Fruit fly (Drosophila melanogaster) whole organism, embryonic: ENCODE data around the gene CG34303.

Experiments used
- CG10274 ChIP-seq: fragments of 200-800 bp; sonication (Bioruptor generic); optimal IDR thresholded peaks from 3 replicates; lab custom pipeline; 2017; ENCODE audit warnings: missing biosample characterization, mild to moderate bottlenecking, missing genetic modification characterization
- CG10565 ChIP-seq: fragments of 200-800 bp; sonication (Bioruptor generic); optimal IDR thresholded peaks from 3 replicates; lab custom pipeline; 2016; ENCODE audit warnings: missing biosample characterization, mild to moderate bottlenecking, missing genetic modification characterization
- CG10959 ChIP-seq: fragments of 200-800 bp; sonication (Bioruptor generic); IDR thresholded peaks from 2 replicates; pipeline ENCODE4 v1.3.6; 2022; ENCODE audit warnings: missing biosample characterization, missing genetic modification characterization
- CG12219 ChIP-seq: fragments of 200-800 bp; sonication (Bioruptor generic); optimal IDR thresholded peaks from 3 replicates; lab custom pipeline; 2018; ENCODE audit warnings: missing biosample characterization, mild to moderate bottlenecking, missing genetic modification characterization
- CG1233 ChIP-seq: fragments of 200-800 bp; sonication (Bioruptor generic); optimal IDR thresholded peaks from 4 replicates; lab custom pipeline; 2018; ENCODE audit warnings: missing biosample characterization, mild to moderate bottlenecking, missing genetic modification characterization
- CG12942 ChIP-seq: fragments of 200-800 bp; sonication (Bioruptor generic); optimal IDR thresholded peaks from 3 replicates; lab custom pipeline; 2016; ENCODE audit warnings: missing biosample characterization, missing genetic modification characterization
- CG13424 ChIP-seq: fragments of 200-800 bp; sonication (Bioruptor generic); optimal IDR thresholded peaks from 2 replicates; lab custom pipeline; 2019; ENCODE audit warnings: missing biosample characterization, mild to moderate bottlenecking, missing genetic modification characterization, moderate library complexity
- CG14050 ChIP-seq: fragments of 200-800 bp; sonication (Bioruptor generic); IDR thresholded peaks from 3 replicates; pipeline ENCODE4 v1.3.6; 2022; ENCODE audit warnings: missing biosample characterization, missing genetic modification characterization
- CG14441 ChIP-seq: fragments of 200-800 bp; sonication (Bioruptor generic); IDR thresholded peaks from 2 replicates; pipeline ENCODE4 v1.3.6; 2022; ENCODE audit warnings: missing biosample characterization, missing genetic modification characterization
- CG1647 ChIP-seq: fragments of 200-800 bp; sonication (Bioruptor generic); optimal IDR thresholded peaks from 3 replicates; lab custom pipeline; 2016; ENCODE audit warnings: missing biosample characterization, missing genetic modification characterization
- CG17568 ChIP-seq: fragments of 200-800 bp; sonication (Bioruptor generic); optimal IDR thresholded peaks from 2 replicates; lab custom pipeline; 2018; ENCODE audit warnings: missing biosample characterization, mild to moderate bottlenecking, missing genetic modification characterization, moderate library complexity
- CG2199 ChIP-seq: fragments of 200-800 bp; sonication (Bioruptor generic); IDR thresholded peaks from 3 replicates; pipeline ENCODE4 v1.3.6; 2022; ENCODE audit warnings: missing biosample characterization, missing genetic modification characterization
- CG32767 ChIP-seq: fragments of 200-800 bp; sonication (Bioruptor generic); IDR thresholded peaks from 2 replicates; pipeline ENCODE4 v1.3.6; 2022; ENCODE audit warnings: missing biosample characterization, missing genetic modification characterization
- CG34224 ChIP-seq: fragments of 200-800 bp; sonication (Bioruptor generic); IDR thresholded peaks from 3 replicates; pipeline ENCODE4 v1.3.6; 2022; ENCODE audit warnings: missing biosample characterization, missing genetic modification characterization; ENCODE audit not compliant: partially characterized antibody
- CG4328 ChIP-seq: fragments of 200-800 bp; sonication (Bioruptor generic); optimal IDR thresholded peaks from 3 replicates; lab custom pipeline; 2017; ENCODE audit warnings: missing biosample characterization, missing genetic modification reagents, missing genetic modification characterization
- CG4360 ChIP-seq: fragments of 200-800 bp; sonication (Bioruptor generic); IDR thresholded peaks from 2 replicates; pipeline ENCODE4 v1.3.6; 2022; ENCODE audit warnings: missing biosample characterization, missing genetic modification characterization
- CG4424 ChIP-seq: fragments of 200-800 bp; sonication (Bioruptor generic); optimal IDR thresholded peaks from 3 replicates; lab custom pipeline; 2016; ENCODE audit warnings: missing biosample characterization, missing genetic modification characterization
- CG6813 ChIP-seq: fragments of 200-800 bp; sonication (Bioruptor generic); optimal IDR thresholded peaks from 2 replicates; lab custom pipeline; 2017; ENCODE audit warnings: missing biosample characterization, missing genetic modification characterization, mild to moderate bottlenecking, moderate library complexity, missing genetic modification reagents
- CG8089 ChIP-seq: fragments of 200-800 bp; sonication (Bioruptor generic); optimal IDR thresholded peaks from 3 replicates; lab custom pipeline; 2016; ENCODE audit warnings: missing biosample characterization, missing genetic modification characterization
- CG9609 ChIP-seq: fragments of 200-800 bp; sonication (Bioruptor generic); optimal IDR thresholded peaks from 3 replicates; lab custom pipeline; 2016; ENCODE audit warnings: missing biosample characterization, missing genetic modification characterization
- Dll ChIP-seq: fragments of 200-800 bp; sonication (Bioruptor generic); IDR thresholded peaks from 4 replicates; pipeline ENCODE4 v1.3.6; 2022; ENCODE audit warnings: missing biosample characterization, missing genetic modification characterization; ENCODE audit not compliant: partially characterized antibody
- Ets97D ChIP-seq: fragments of 200-800 bp; sonication (Bioruptor generic); optimal IDR thresholded peaks from 3 replicates; lab custom pipeline; 2016; ENCODE audit warnings: missing biosample characterization, missing genetic modification characterization
- Fer3 ChIP-seq: fragments of 200-800 bp; sonication (Bioruptor generic); optimal IDR thresholded peaks from 2 replicates; lab custom pipeline; 2018; ENCODE audit warnings: missing biosample characterization, mild to moderate bottlenecking, missing genetic modification characterization, moderate library complexity
- HHEX ChIP-seq: fragments of 200-800 bp; sonication (Bioruptor generic); optimal IDR thresholded peaks from 3 replicates; lab custom pipeline; 2017; ENCODE audit warnings: missing biosample characterization, mild to moderate bottlenecking, missing genetic modification characterization, missing genetic modification reagents
- HLH3B ChIP-seq: fragments of 200-800 bp; sonication (Bioruptor generic); IDR thresholded peaks from 2 replicates; pipeline ENCODE4 v1.3.6; 2022; ENCODE audit warnings: missing biosample characterization, missing genetic modification characterization
- Hand ChIP-seq: fragments of 200-800 bp; sonication (Bioruptor generic); optimal IDR thresholded peaks from 2 replicates; lab custom pipeline; 2017; ENCODE audit warnings: mild to moderate bottlenecking, missing biosample characterization, missing genetic modification reagents, missing genetic modification characterization
- Lim3 ChIP-seq: fragments of 200-800 bp; sonication (Bioruptor generic); IDR thresholded peaks from 2 replicates; pipeline ENCODE4 v1.3.6; 2022; ENCODE audit warnings: missing biosample characterization, missing genetic modification characterization
- Neu2 ChIP-seq: fragments of 200-800 bp; sonication (Bioruptor generic); optimal IDR thresholded peaks from 3 replicates; lab custom pipeline; 2016; ENCODE audit warnings: missing biosample characterization, missing genetic modification characterization, borderline replicate concordance
- Oaz ChIP-seq: fragments of 200-800 bp; sonication (Bioruptor generic); IDR thresholded peaks from 2 replicates; pipeline ENCODE4 v1.3.6; 2022; ENCODE audit warnings: missing biosample characterization, missing genetic modification characterization
- Ptx1 ChIP-seq: fragments of 200-800 bp; sonication (Bioruptor generic); IDR thresholded peaks from 2 replicates; pipeline ENCODE4 v1.3.6; 2022; ENCODE audit warnings: missing biosample characterization, missing genetic modification characterization
- Rx ChIP-seq: fragments of 200-800 bp; sonication (Bioruptor generic); IDR thresholded peaks from 2 replicates; pipeline ENCODE4 v1.3.6; 2022; ENCODE audit warnings: missing biosample characterization, missing genetic modification characterization
- Sin3A ChIP-seq: fragments of >200 bp; optimal IDR thresholded peaks from 2 replicates; lab custom pipeline; 2018
- Xrp1 ChIP-seq: fragments of 200-800 bp; sonication (Bioruptor generic); IDR thresholded peaks from 2 replicates; pipeline ENCODE4 v1.3.6; 2022; ENCODE audit warnings: missing biosample characterization, missing genetic modification characterization
- chm ChIP-seq: fragments of 200-800 bp; sonication (Bioruptor generic); IDR thresholded peaks from 2 replicates; pipeline ENCODE4 v1.3.6; 2022; ENCODE audit warnings: missing biosample characterization, missing genetic modification characterization
- emc ChIP-seq: fragments of 200-800 bp; sonication (Bioruptor generic); optimal IDR thresholded peaks from 2 replicates; lab custom pipeline; 2016; ENCODE audit warnings: missing biosample characterization, missing genetic modification characterization
- ems ChIP-seq: fragments of 200-800 bp; sonication (Bioruptor generic); optimal IDR thresholded peaks from 3 replicates; lab custom pipeline; 2016; ENCODE audit warnings: missing biosample characterization, missing genetic modification characterization
- ewg ChIP-seq: fragments of 200-800 bp; sonication (Bioruptor generic); optimal IDR thresholded peaks from 3 replicates; lab custom pipeline; 2017; ENCODE audit warnings: mild to moderate bottlenecking, missing biosample characterization, missing genetic modification reagents, missing genetic modification characterization
- gem ChIP-seq: fragments of 200-800 bp; sonication (Bioruptor generic); optimal IDR thresholded peaks from 2 replicates; lab custom pipeline; 2019; ENCODE audit warnings: missing biosample characterization, mild to moderate bottlenecking, missing genetic modification characterization, moderate library complexity
- kay ChIP-seq: fragments of 200-800 bp; sonication (Bioruptor generic); optimal IDR thresholded peaks from 2 replicates; lab custom pipeline; 2016; ENCODE audit warnings: missing biosample characterization, missing genetic modification characterization
- p53 ChIP-seq: fragments of 200-800 bp; sonication (Bioruptor generic); optimal IDR thresholded peaks from 2 replicates; lab custom pipeline; 2016; ENCODE audit warnings: missing biosample characterization, missing genetic modification characterization
- pita ChIP-seq: fragments of 200-800 bp; sonication (Bioruptor generic); optimal IDR thresholded peaks from 2 replicates; lab custom pipeline; 2017; ENCODE audit warnings: missing biosample characterization, mild to moderate bottlenecking, missing genetic modification characterization
- scrt ChIP-seq: fragments of 200-800 bp; sonication (Bioruptor generic); optimal IDR thresholded peaks from 2 replicates; lab custom pipeline; 2018; ENCODE audit warnings: missing biosample characterization, mild to moderate bottlenecking, missing genetic modification characterization, moderate library complexity
- seq ChIP-seq: fragments of 200-800 bp; sonication (Bioruptor generic); IDR thresholded peaks from 2 replicates; pipeline ENCODE4 v1.3.6; 2022; ENCODE audit warnings: missing biosample characterization, missing genetic modification characterization
- slp2 ChIP-seq: fragments of 200-800 bp; sonication (Bioruptor generic); optimal IDR thresholded peaks from 2 replicates; lab custom pipeline; 2016; ENCODE audit warnings: missing biosample characterization, missing genetic modification characterization
- sob ChIP-seq: fragments of 200-800 bp; sonication (Bioruptor generic); IDR thresholded peaks from 2 replicates; pipeline ENCODE4 v1.3.6; 2022; ENCODE audit warnings: missing biosample characterization, missing genetic modification characterization
- tin ChIP-seq: fragments of 200-800 bp; sonication (Bioruptor generic); optimal IDR thresholded peaks from 3 replicates; lab custom pipeline; 2016; ENCODE audit warnings: missing biosample characterization, missing genetic modification characterization
- tup ChIP-seq: fragments of 200-800 bp; sonication (Bioruptor generic); optimal IDR thresholded peaks from 2 replicates; lab custom pipeline; 2016; ENCODE audit warnings: missing biosample characterization, mild to moderate bottlenecking, missing genetic modification characterization, moderate library complexity
- unpg ChIP-seq: fragments of 200-800 bp; sonication (Bioruptor generic); optimal IDR thresholded peaks from 3 replicates; lab custom pipeline; 2018; ENCODE audit warnings: missing biosample characterization, mild to moderate bottlenecking, missing genetic modification characterization, moderate library complexity
- zen2 ChIP-seq: fragments of 200-800 bp; sonication (Bioruptor generic); IDR thresholded peaks from 3 replicates; pipeline ENCODE4 v1.3.6; 2022; ENCODE audit warnings: missing biosample characterization, missing genetic modification characterization; ENCODE audit not compliant: partially characterized antibody

Gene CG34303

DNA sequence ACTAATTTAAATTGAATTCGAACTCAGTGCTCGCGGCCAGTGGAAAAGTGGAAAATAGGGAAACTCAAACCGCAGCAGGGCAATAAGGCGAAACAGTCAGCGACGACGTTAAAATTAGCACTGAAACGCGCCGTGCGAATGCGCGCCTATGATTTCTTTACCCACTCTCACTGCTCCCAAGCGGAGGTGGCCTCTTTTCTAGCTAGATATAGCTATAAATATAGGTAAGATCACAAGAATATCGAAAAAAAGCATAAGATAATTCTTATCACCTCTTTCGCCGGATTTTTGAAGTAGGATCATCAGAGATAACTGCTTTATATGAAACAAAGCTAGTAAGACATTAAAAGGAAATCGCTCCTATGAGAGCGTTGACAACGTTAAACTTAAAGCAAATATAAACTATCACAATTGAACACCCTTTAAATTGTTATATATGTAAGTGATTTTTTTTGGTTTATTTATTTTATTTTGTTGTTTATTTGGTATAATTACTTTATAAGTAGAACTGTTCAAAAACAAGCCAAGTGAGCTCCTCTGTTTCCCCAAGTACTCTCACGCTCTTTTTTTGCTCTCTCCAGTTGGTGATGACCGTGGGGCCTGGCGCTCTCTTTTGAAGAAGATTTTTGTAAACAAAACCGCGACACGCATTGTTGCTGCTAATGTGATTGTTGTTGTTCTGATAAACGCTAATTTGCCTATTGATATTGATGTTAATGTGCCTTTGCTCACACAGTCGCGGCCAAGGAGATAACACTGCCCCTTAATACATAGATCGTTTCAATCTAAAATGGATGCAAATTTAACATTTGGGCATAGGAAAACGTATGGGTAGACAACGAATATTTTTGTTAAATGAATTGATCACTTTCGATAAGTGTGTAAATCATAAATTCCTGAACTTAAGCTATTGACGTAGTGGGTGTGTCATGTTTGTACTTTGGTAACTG is 11.8 kb downstream of the CG34303 start, which contains the start of gene tws (continued):
- TF ChIP-seq Fer3 (tag; lab: Kevin White, UChicago), result no peak
- 0 out of 2 replicates have a peak, but pooled peaks have one; percentile 36 for TF ChIP-seq sob (GFP tag; lab: Robert Waterston, UW)
- peak; percentile 36 for TF ChIP-seq CG1233 (GFP tag; lab: Kevin White, UChicago)
- no peak for TF ChIP-seq Oaz (GFP tag; lab: Robert Waterston, UW)
- no peak for TF ChIP-seq HHEX (GFP tag; lab: Kevin White, UChicago)
- 0 out of 2 replicates have a peak, but pooled peaks have one; percentile 13 for TF ChIP-seq Xrp1 (GFP tag; lab: Robert Waterston, UW)
- peak; percentile 43 for TF ChIP-seq CG4424
- peak; percentile 30 for TF ChIP-seq scrt (GFP tag; lab: Kevin White, UChicago)
- TF ChIP-seq tup, result peak; percentile 36
- TF ChIP-seq CG4328 (GFP tag; lab: Kevin White, UChicago), result no peak
- no peak for TF ChIP-seq Ets97D (GFP tag; lab: Kevin White, UChicago)
- TF ChIP-seq CG10959 (GFP tag; lab: Robert Waterston, UW), result no peak
- TF ChIP-seq zen2 (GFP tag; lab: Robert Waterston, UW), result no peak
- no peak for TF ChIP-seq CG12942
- TF ChIP-seq kay (GFP tag; lab: Kevin White, UChicago), result no peak
- no peak for TF ChIP-seq CG34224 (GFP tag; lab: Robert Waterston, UW)
- no peak for TF ChIP-seq CG6813 (GFP tag; lab: Kevin White, UChicago)
- TF ChIP-seq Lim3 (GFP tag; lab: Robert Waterston, UW), result no peak
- peak; percentile 44 for TF ChIP-seq Ptx1
- peak; percentile 69 for TF ChIP-seq unpg (GFP tag; lab: Kevin White, UChicago)
- TF ChIP-seq CG12219 (GFP tag; lab: Kevin White, UChicago), result peak; percentile 62
- TF ChIP-seq Dll (GFP tag; lab: Robert Waterston, UW), result no peak
- TF ChIP-seq CG1647 (GFP tag; lab: Kevin White, UChicago), result no peak
- TF ChIP-seq chm (GFP tag; lab: Robert Waterston, UW), result 0 out of 2 replicates have a peak, but pooled peaks have one; percentile 46
- peak; percentile 37 for TF ChIP-seq CG8089
- no peak for TF ChIP-seq tin (GFP tag; lab: Kevin White, UChicago)
- TF ChIP-seq CG14050, result no peak; the same call in 2 of the 3 replicates
- no peak for TF ChIP-seq CG10274 (GFP tag; lab: Kevin White, UChicago)
- TF ChIP-seq slp2, result peak; percentile 30
- TF ChIP-seq seq (GFP tag; lab: Robert Waterston, UW), result peak; percentile 66
- TF ChIP-seq CG32767, result peak; percentile 52; the same call in 1 of the 2 replicates
- no peak for TF ChIP-seq Sin3A
- peak; percentile 46 for TF ChIP-seq Hand (GFP tag; lab: Kevin White, UChicago)
- no peak for TF ChIP-seq Rx (GFP tag; lab: Robert Waterston, UW)
- no peak for TF ChIP-seq CG10565 (GFP tag; lab: Kevin White, UChicago)
- TF ChIP-seq CG2199 (GFP tag; lab: Robert Waterston, UW), result peak; percentile 59; the same call in 1 of the 3 replicates
- no peak for TF ChIP-seq pita (GFP tag; lab: Kevin White, UChicago)
- TF ChIP-seq CG4360 (GFP tag; lab: Robert Waterston, UW), result peak; percentile 71
- TF ChIP-seq CG9609 (GFP tag; lab: Kevin White, UChicago), result no peak
- TF ChIP-seq CG14441 (GFP tag; lab: Robert Waterston, UW), result peak; percentile 72
- TF ChIP-seq gem (tag; lab: Kevin White, UChicago), result peak; percentile 67
- peak; percentile 60 for TF ChIP-seq CG17568 (GFP tag; lab: Kevin White, UChicago)
- peak; percentile 35 for TF ChIP-seq ems (GFP tag; lab: Kevin White, UChicago)
- TF ChIP-seq p53 (GFP tag; lab: Kevin White, UChicago), result no peak
- peak; percentile 49 for TF ChIP-seq CG13424 (tag; lab: Kevin White, UChicago)
- TF ChIP-seq HLH3B (GFP tag; lab: Robert Waterston, UW), result 0 out of 2 replicates have a peak, but pooled peaks have one; percentile 5
- TF ChIP-seq Neu2, result no peak
- TF ChIP-seq ewg (GFP tag; lab: Kevin White, UChicago), result peak; percentile 32
- no peak for TF ChIP-seq emc (GFP tag; lab: Kevin White, UChicago)
